Worm (Caenorhabditis elegans): ENCODE results near the gene nuo-5.

DNA sequence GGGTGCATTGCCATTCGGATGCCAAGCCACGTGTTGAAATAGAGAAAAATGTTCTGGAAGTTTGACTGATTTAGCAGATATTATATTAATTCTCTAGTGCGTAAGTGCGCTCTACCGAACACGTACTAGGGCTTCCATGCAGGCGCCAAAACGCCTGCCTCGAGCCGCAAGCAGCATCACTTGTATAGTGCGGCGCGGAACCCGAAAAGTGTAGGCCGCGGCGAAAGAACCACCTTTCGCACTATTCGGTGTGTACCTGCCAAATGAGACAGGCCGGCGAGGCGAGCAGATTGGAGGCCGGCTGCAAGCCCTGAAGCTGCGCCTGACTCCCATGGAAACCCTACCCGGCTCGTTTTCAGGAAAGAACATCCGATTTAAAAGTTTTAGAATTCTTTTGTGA, 40.8 kb downstream of the nuo-5 start:
- TF ChIP-seq cog-1 (tag; optimal IDR thresholded peaks at IDR 0.05) (no peak), ztf-29 (GFP tag; IDR thresholded peaks at IDR 0.05) (no peak), klf-2 (GFP tag; conservative IDR thresholded peaks at IDR 0.05) (no peak), flt-1 (GFP tag; IDR thresholded peaks at IDR 0.05) (0 out of 2 replicates have a peak, but pooled peaks have one; percentile 14), tab-1 (GFP tag; IDR thresholded peaks at IDR 0.05) (no peak)
